Worm (Caenorhabditis elegans) whole organism, L4 larva: ENCODE measurements around the gene F26F4.6.
A peak's percentile ranks its signal among the peaks of the same experiment; 100 is the strongest.

Source experiments
- D1046.2 ChIP-seq: fragments of 200-800 bp; sonication (Bioruptor generic); IDR thresholded peaks from 2 replicates; pipeline ENCODE4 v1.3.6; 2022; ENCODE audit warnings: missing genetic modification characterization, missing compliant biosample characterization
- F44E2.7 ChIP-seq: fragments of 200-800 bp; sonication (Bioruptor generic); IDR thresholded peaks from 2 replicates; pipeline ENCODE4 v2.1.2; 2022; ENCODE audit warnings: missing genetic modification characterization, missing compliant biosample characterization
- F49E8.2 ChIP-seq: sonication (generic microtip); optimal IDR thresholded peaks from 2 replicates; lab custom pipeline; 2016; ENCODE audit warnings: missing compliant biosample characterization, mild to moderate bottlenecking, missing genetic modification characterization, borderline replicate concordance
- R02D3.7 ChIP-seq: fragments of 150-350 bp; sonication (generic microtip); optimal IDR thresholded peaks from 3 replicates; lab custom pipeline; 2014; ENCODE audit warnings: missing biosample characterization, missing genetic modification characterization
- Y75B8A.6 ChIP-seq: fragments of 200-800 bp; sonication (Bioruptor generic); IDR thresholded peaks from 2 replicates; pipeline ENCODE4 v1.3.6; 2022; ENCODE audit warnings: missing genetic modification reagents, missing genetic modification characterization, missing compliant biosample characterization
- aly-2 ChIP-seq: sonication (generic microtip); optimal IDR thresholded peaks from 2 replicates; lab custom pipeline; 2018; ENCODE audit warnings: missing biosample characterization, missing genetic modification characterization
- ama-1 ChIP-seq: fragments of 150-350 bp; optimal IDR thresholded peaks from 2 replicates; lab custom pipeline; 2014; ENCODE audit warnings: inconsistent platforms, mixed read lengths
- attf-4 ChIP-seq: sonication (generic microtip); optimal IDR thresholded peaks from 3 replicates; lab custom pipeline; 2017; ENCODE audit warnings: missing biosample characterization, missing genetic modification characterization
- ceh-20 ChIP-seq: fragments of 200-800 bp; sonication (Bioruptor generic); IDR thresholded peaks from 2 replicates; pipeline ENCODE4 v1.3.6; 2022; ENCODE audit warnings: missing genetic modification reagents, missing genetic modification characterization, missing compliant biosample characterization
- ceh-28 ChIP-seq: fragments of 150-350 bp; optimal IDR thresholded peaks from 2 replicates; lab custom pipeline; 2014; ENCODE audit warnings: missing biosample characterization, missing genetic modification reagents, missing genetic modification characterization
- ceh-32 ChIP-seq: sonication (generic microtip); optimal IDR thresholded peaks from 2 replicates; lab custom pipeline; 2016; ENCODE audit warnings: mild to moderate bottlenecking, missing genetic modification characterization, missing compliant biosample characterization; ENCODE audit not compliant: poor library complexity
- ceh-62 ChIP-seq: sonication (generic microtip); optimal IDR thresholded peaks from 2 replicates; lab custom pipeline; 2017; ENCODE audit warnings: missing biosample characterization, missing genetic modification characterization
- ceh-82 ChIP-seq: sonication (generic microtip); optimal IDR thresholded peaks from 2 replicates; lab custom pipeline; 2017; ENCODE audit warnings: missing biosample characterization, missing genetic modification characterization
- ces-1 ChIP-seq: fragments of 150-350 bp; sonication (generic microtip); optimal IDR thresholded peaks from 4 replicates; lab custom pipeline; 2014; ENCODE audit warnings: missing biosample characterization, missing genetic modification reagents, missing genetic modification characterization
- daf-12 ChIP-seq: fragments of 150-350 bp; optimal IDR thresholded peaks from 2 replicates; lab custom pipeline; 2014; ENCODE audit warnings: missing biosample characterization, missing genetic modification reagents, missing genetic modification characterization
- daf-16 ChIP-seq, 3 experiments: sonication (generic microtip); optimal IDR thresholded peaks; 2 replicates each; lab custom pipeline; 2016 to 2017; ENCODE audit warnings: missing genetic modification characterization in 3 of 3, missing genetic modification reagents in 3 of 3, mild to moderate bottlenecking in 2 of 3, missing compliant biosample characterization in 2 of 3, missing biosample characterization in 1 of 3, moderate library complexity in 1 of 3
- daf-19 ChIP-seq: fragments of 200-800 bp; sonication (Bioruptor generic); conservative IDR thresholded peaks from 2 replicates; pipeline ENCODE4 v1.3.6; 2022; ENCODE audit warnings: missing genetic modification characterization, missing compliant biosample characterization
- dmd-6 ChIP-seq: fragments of 200-800 bp; sonication (Bioruptor generic); IDR thresholded peaks from 2 replicates; pipeline ENCODE4 v1.3.6; 2022; ENCODE audit warnings: missing genetic modification reagents, missing genetic modification characterization, missing compliant biosample characterization
- dve-1 ChIP-seq: sonication (generic microtip); optimal IDR thresholded peaks from 2 replicates; lab custom pipeline; 2017; ENCODE audit warnings: antibody characterized with exemption, mild to moderate bottlenecking, missing genetic modification characterization, missing compliant biosample characterization; ENCODE audit not compliant: insufficient read depth
- gei-8 ChIP-seq: fragments of 200-800 bp; sonication (Bioruptor generic); optimal IDR thresholded peaks from 2 replicates; lab custom pipeline; 2018; ENCODE audit warnings: mild to moderate bottlenecking, missing genetic modification characterization, missing compliant biosample characterization
- hif-1 ChIP-seq, 2 experiments: sonication (generic microtip); optimal IDR thresholded peaks; 2 replicates each; lab custom pipeline; 2016 to 2017; ENCODE audit warnings: missing compliant biosample characterization in 2 of 2, missing genetic modification characterization in 2 of 2, missing genetic modification reagents in 2 of 2, missing genotype in 2 of 2, mild to moderate bottlenecking in 1 of 2
- hlh-11 ChIP-seq: fragments of 200-800 bp; sonication (Bioruptor generic); optimal IDR thresholded peaks from 2 replicates; lab custom pipeline; 2018; ENCODE audit warnings: mild to moderate bottlenecking, missing genetic modification characterization, missing compliant biosample characterization
- hlh-30 ChIP-seq: sonication (generic microtip); optimal IDR thresholded peaks from 2 replicates; lab custom pipeline; 2017; ENCODE audit warnings: antibody characterized with exemption, mild to moderate bottlenecking, missing genetic modification characterization, missing compliant biosample characterization; ENCODE audit not compliant: insufficient read depth
- lin-1 ChIP-seq: fragments of 200-800 bp; sonication (Bioruptor generic); IDR thresholded peaks from 2 replicates; pipeline ENCODE4 v1.3.6; 2022; ENCODE audit warnings: missing genetic modification reagents, missing genetic modification characterization, missing compliant biosample characterization
- lin-15B ChIP-seq: fragments of 150-350 bp; sonication (generic microtip); optimal IDR thresholded peaks from 3 replicates; lab custom pipeline; 2014; ENCODE audit warnings: missing biosample characterization, missing genetic modification characterization
- lin-29 ChIP-seq: fragments of 200-800 bp; sonication (Bioruptor generic); IDR thresholded peaks from 2 replicates; pipeline ENCODE4 v1.3.6; 2022; ENCODE audit warnings: missing genetic modification reagents, missing genetic modification characterization, missing compliant biosample characterization
- madf-5 ChIP-seq, 2 experiments: fragments of 200-800 bp; sonication (Bioruptor generic); IDR thresholded peaks; 2 replicates each; pipeline ENCODE4 v1.3.6; 2022; ENCODE audit warnings: missing compliant biosample characterization in 2 of 2, missing genetic modification characterization in 2 of 2
- mdl-1 ChIP-seq, 2 experiments: fragments of 150-350 bp in 1 of 2; sonication (generic microtip) in 1 of 2; optimal IDR thresholded peaks; 2 replicates each; lab custom pipeline; 2014 to 2017; ENCODE audit warnings: missing biosample characterization in 2 of 2, missing genetic modification characterization in 2 of 2
- mdt-29 ChIP-seq: fragments of 200-800 bp; sonication (Bioruptor generic); IDR thresholded peaks from 2 replicates; pipeline ENCODE4 v1.3.6; 2022; ENCODE audit warnings: missing genetic modification reagents, missing genetic modification characterization, missing compliant biosample characterization
- nhr-10 ChIP-seq: fragments of 150-350 bp; optimal IDR thresholded peaks from 2 replicates; lab custom pipeline; 2014; ENCODE audit warnings: missing biosample characterization, missing genetic modification characterization
- nhr-237 ChIP-seq: sonication (generic microtip); optimal IDR thresholded peaks from 2 replicates; lab custom pipeline; 2017; ENCODE audit warnings: missing biosample characterization, missing genetic modification characterization
- nhr-28 ChIP-seq: fragments of 150-350 bp; optimal IDR thresholded peaks from 2 replicates; lab custom pipeline; 2014; ENCODE audit warnings: missing biosample characterization, missing genetic modification characterization
- nhr-42 ChIP-seq: fragments of 200-800 bp; sonication (Bioruptor generic); IDR thresholded peaks from 2 replicates; pipeline ENCODE4 v1.3.6; 2022; ENCODE audit warnings: missing genetic modification characterization, missing compliant biosample characterization
- nhr-48 ChIP-seq: sonication (generic microtip); optimal IDR thresholded peaks from 2 replicates; lab custom pipeline; 2016; ENCODE audit warnings: mild to moderate bottlenecking, missing genetic modification characterization, missing compliant biosample characterization
- nhr-6 ChIP-seq: fragments of 150-350 bp; optimal IDR thresholded peaks from 2 replicates; lab custom pipeline; 2014; ENCODE audit warnings: missing biosample characterization, missing genetic modification characterization
- nhr-76 ChIP-seq: fragments of 150-350 bp; optimal IDR thresholded peaks from 2 replicates; lab custom pipeline; 2014; ENCODE audit warnings: missing biosample characterization, missing genetic modification characterization
- pha-4 ChIP-seq, 2 experiments: fragments of 150-350 bp in 1 of 2; fragments of 200-800 bp in 1 of 2; sonication (Bioruptor generic) in 1 of 2; IDR thresholded peaks in 1 of 2; optimal IDR thresholded peaks in 1 of 2; 2 replicates each; pipeline versions ENCODE4 v1.3.6 to Lab custom; 2014 to 2022; ENCODE audit warnings: missing genetic modification characterization in 2 of 2, missing genetic modification reagents in 2 of 2, missing biosample characterization in 1 of 2, missing compliant biosample characterization in 1 of 2
- pqm-1 ChIP-seq: sonication (generic microtip); optimal IDR thresholded peaks from 2 replicates; lab custom pipeline; 2017; ENCODE audit warnings: missing biosample characterization, missing genetic modification characterization
- rbr-2 ChIP-seq: sonication (generic microtip); optimal IDR thresholded peaks from 2 replicates; lab custom pipeline; 2016; ENCODE audit warnings: missing genotype, missing genetic modification characterization, missing compliant biosample characterization
- saeg-2 ChIP-seq: fragments of 200-800 bp; sonication (Bioruptor generic); IDR thresholded peaks from 2 replicates; pipeline ENCODE4 v1.3.6; 2022; ENCODE audit warnings: missing genetic modification reagents, missing genetic modification characterization, missing compliant biosample characterization
- snpc-4 ChIP-seq: fragments of 150-350 bp; optimal IDR thresholded peaks from 2 replicates; lab custom pipeline; 2014; ENCODE audit warnings: missing biosample characterization, missing genetic modification characterization
- spr-1 ChIP-seq: sonication (generic microtip); optimal IDR thresholded peaks from 2 replicates; lab custom pipeline; 2016; ENCODE audit warnings: mild to moderate bottlenecking, missing genetic modification characterization, missing compliant biosample characterization
- spr-3 ChIP-seq: fragments of 200-800 bp; sonication (Bioruptor generic); optimal IDR thresholded peaks from 2 replicates; lab custom pipeline; 2018; ENCODE audit warnings: mild to moderate bottlenecking, missing genetic modification characterization, missing compliant biosample characterization
- tra-1 ChIP-seq: fragments of 200-800 bp; sonication (Bioruptor generic); IDR thresholded peaks from 2 replicates; pipeline ENCODE4 v1.3.6; 2022; ENCODE audit warnings: missing genetic modification reagents, missing genetic modification characterization, missing compliant biosample characterization
- unc-130 ChIP-seq: sonication (generic microtip); optimal IDR thresholded peaks from 2 replicates; lab custom pipeline; 2016; ENCODE audit warnings: missing genetic modification reagents, missing genetic modification characterization, missing compliant biosample characterization
- unc-62 ChIP-seq, 3 experiments: fragments of 150-350 bp in 1 of 3; sonication (generic microtip); optimal IDR thresholded peaks in 2 of 3; peaks in 1 of 3; 1 replicate in 1 of 3; 2 replicates in 2 of 3; lab custom pipeline; 2014 to 2017; ENCODE audit warnings: missing biosample characterization in 3 of 3, missing genetic modification characterization in 3 of 3, missing genetic modification reagents in 3 of 3, missing genotype in 1 of 3
- zag-1 ChIP-seq: fragments of 150-350 bp; optimal IDR thresholded peaks from 2 replicates; lab custom pipeline; 2014; ENCODE audit warnings: missing biosample characterization, missing genetic modification characterization
- ztf-7 ChIP-seq: fragments of 150-350 bp; optimal IDR thresholded peaks from 2 replicates; lab custom pipeline; 2014; ENCODE audit warnings: missing biosample characterization, missing genetic modification characterization

The F26F4.6 gene

DNA sequence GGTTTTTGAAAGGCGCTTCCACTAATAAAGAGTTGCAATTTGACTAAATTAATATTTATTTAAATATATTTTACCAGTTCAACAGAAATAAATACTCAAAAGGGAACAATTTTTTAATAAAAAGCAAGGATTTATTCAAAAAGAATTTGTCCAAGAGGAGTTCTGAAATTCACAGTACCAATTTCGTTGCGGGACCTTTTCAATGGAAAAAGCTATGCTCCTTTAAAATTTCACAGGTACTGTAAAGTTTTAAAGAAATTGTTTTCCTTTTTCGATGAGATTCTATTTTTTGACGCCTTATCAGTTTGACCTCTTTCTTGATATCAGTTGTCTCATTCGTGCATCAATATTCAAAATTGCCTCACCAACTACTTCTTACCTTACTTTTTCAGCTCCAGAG is 6.8 kb upstream of the F26F4.6 start, which contains the start of gene tag-340:
Gene tag-340, plus strand, starts transcription at position 249 of the 400 bp plus-strand sequence.
- TF ChIP-seq mdt-29 (GFP tag; lab: Robert Waterston, UW) (no peak), aly-2 (tag; lab: Kevin White, UChicago) (no peak), nhr-28 (tag; lab: Kevin White, UChicago) (peak; percentile 3), lin-29 (GFP tag; lab: Robert Waterston, UW) (no peak), attf-4 (tag; lab: Kevin White, UChicago) (no peak), snpc-4 (tag; lab: Kevin White, UChicago) (no peak), D1046.2 (GFP tag; lab: Robert Waterston, UW) (no peak), daf-12 (no peak), daf-16 (GFP tag; optimal IDR thresholded peaks at IDR 0.05; lab: Kevin White, UChicago) (no peak), daf-16 (tag; optimal IDR thresholded peaks at IDR 0.05; lab: Kevin White, UChicago) (peak; percentile 42), F49E8.2 (no peak)

DNA sequence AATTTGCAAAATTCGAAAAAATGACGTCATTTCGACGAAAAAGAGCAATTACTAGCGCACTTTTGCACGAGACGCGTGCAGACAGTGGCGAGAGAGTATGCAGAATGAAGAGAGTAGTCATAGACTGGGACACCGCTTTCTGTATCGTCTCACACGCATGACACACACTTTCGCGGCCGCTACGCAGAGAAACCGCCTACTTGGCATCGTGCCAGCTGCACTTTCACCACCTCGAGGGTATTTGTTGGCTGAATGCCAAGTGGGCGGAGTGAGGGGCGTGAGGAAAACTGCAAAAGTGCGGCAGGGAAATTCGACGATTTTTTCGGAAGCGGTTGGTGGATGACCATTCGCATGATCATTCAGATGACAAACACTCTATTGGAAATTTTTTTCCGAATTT is 6.3 kb upstream of the F26F4.6 start:
- TF ChIP-seq dmd-6 (GFP tag; lab: Robert Waterston, UW) (peak; percentile 100), attf-4 (tag; lab: Kevin White, UChicago) (no peak), saeg-2 (peak; percentile 100), pqm-1 (peak; percentile 31), rbr-2 (tag; lab: Kevin White, UChicago) (peak; percentile 99), dve-1 (peak; percentile 100), ceh-82 (tag; lab: Kevin White, UChicago) (peak; percentile 10), F44E2.7 (peak; percentile 84; the same call in 1 of the 2 replicates), lin-1 (GFP tag; lab: Robert Waterston, UW) (peak; percentile 99), ama-1 (peak; percentile 68), daf-19 (peak; percentile 96), ceh-32 (tag; lab: Kevin White, UChicago) (peak; percentile 88), hlh-11 (tag; lab: Kevin White, UChicago) (peak; percentile 100), ces-1 (GFP tag; lab: Kevin White, UChicago) (peak; percentile 70), mdl-1 (tag; optimal IDR thresholded peaks at IDR 0.05; lab: Kevin White, UChicago) (peak; percentile 79 to 99), nhr-237 (tag; lab: Kevin White, UChicago) (peak; percentile 77), unc-130 (GFP tag; lab: Kevin White, UChicago) (peak; percentile 79), tra-1 (GFP tag; lab: Robert Waterston, UW) (peak; percentile 99), aly-2 (tag; lab: Kevin White, UChicago) (no peak), zag-1 (tag; lab: Kevin White, UChicago) (peak; percentile 62), madf-5 (GFP tag; IDR thresholded peaks at IDR 0.05; lab: Robert Waterston, UW) (peak in 1 of 2 experiments; percentile 78; a peak in 1 of 4 replicates), nhr-48 (tag; lab: Kevin White, UChicago) (peak; percentile 98), nhr-10 (tag; lab: Kevin White, UChicago) (peak; percentile 96), nhr-6 (tag; lab: Kevin White, UChicago) (peak; percentile 97), ceh-28 (peak; percentile 36), spr-3 (peak; percentile 93), spr-1 (peak; percentile 96), lin-29 (GFP tag; lab: Robert Waterston, UW) (peak; percentile 94), nhr-76 (tag; lab: Kevin White, UChicago) (peak; percentile 83), ceh-20 (peak; percentile 99), gei-8 (peak; percentile 99), pha-4 (GFP tag; IDR thresholded peaks at IDR 0.05; lab: Robert Waterston, UW) (peak; percentile 98), pha-4 (tag; optimal IDR thresholded peaks at IDR 0.05; lab: Kevin White, UChicago) (peak; percentile 55), unc-62 (GFP tag; optimal IDR thresholded peaks at IDR 0.05 in 1 of 2; lab: Kevin White, UChicago) (peak; percentile 28 to 100), unc-62 (tag; optimal IDR thresholded peaks at IDR 0.05; lab: Kevin White, UChicago) (no peak), daf-12 (no peak), lin-15B (tag; lab: Kevin White, UChicago) (peak; percentile 71), R02D3.7 (tag; lab: Kevin White, UChicago) (no peak), nhr-42 (GFP tag; lab: Robert Waterston, UW) (peak; percentile 96), hlh-30 (tag; lab: Kevin White, UChicago) (peak; percentile 100), hif-1 (tag; optimal IDR thresholded peaks at IDR 0.05; lab: Kevin White, UChicago) (peak; percentile 94 to 97), Y75B8A.6 (GFP tag; lab: Robert Waterston, UW) (peak; percentile 95), ceh-62 (tag; lab: Kevin White, UChicago) (no peak), ztf-7 (peak; percentile 74)
